Worm (Caenorhabditis elegans) whole organism, L3 larva: ENCODE data around the gene W01C9.2.

ENCODE experiments used
- ZK546.5 ChIP-seq: sonication (generic microtip); optimal IDR thresholded peaks from 2 replicates; lab custom pipeline; 2017; ENCODE audit warnings: missing biosample characterization, missing genetic modification characterization
- aly-2 ChIP-seq: fragments of 150-350 bp; optimal IDR thresholded peaks from 2 replicates; lab custom pipeline; 2014; ENCODE audit warnings: missing biosample characterization, missing genetic modification characterization
- nhr-11 ChIP-seq: fragments of 150-350 bp; optimal IDR thresholded peaks from 2 replicates; lab custom pipeline; 2014; ENCODE audit warnings: missing biosample characterization, missing genetic modification characterization
- nhr-12 ChIP-seq: fragments of 150-350 bp; optimal IDR thresholded peaks from 2 replicates; lab custom pipeline; 2014; ENCODE audit warnings: missing biosample characterization, missing genetic modification characterization
- nhr-23 ChIP-seq: fragments of 150-350 bp; optimal IDR thresholded peaks from 2 replicates; lab custom pipeline; 2014; ENCODE audit warnings: missing biosample characterization, missing genetic modification reagents, missing genetic modification characterization
- nhr-76 ChIP-seq: fragments of 150-350 bp; sonication (generic microtip); optimal IDR thresholded peaks from 5 replicates; lab custom pipeline; 2014; ENCODE audit warnings: missing biosample characterization, missing genetic modification characterization

DNA sequence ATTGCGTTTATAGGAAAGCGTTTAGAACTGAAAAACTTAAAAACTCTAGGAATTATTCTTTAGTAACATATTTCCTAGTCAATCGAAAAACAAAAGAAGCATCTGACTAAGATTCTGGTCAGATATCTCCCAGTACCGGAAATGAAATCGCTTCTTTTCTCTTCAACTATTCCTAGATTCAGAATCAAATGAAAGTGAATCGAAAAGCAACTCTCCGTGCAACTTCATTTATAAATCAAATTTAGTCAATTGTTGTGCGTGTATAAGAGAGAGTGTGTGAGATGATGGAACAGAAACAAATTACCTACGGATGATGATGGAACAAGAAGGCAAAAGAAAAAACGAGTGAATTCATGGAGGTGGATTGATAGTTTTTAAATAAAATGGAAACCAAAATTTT, 23.0 kb downstream of the W01C9.2 start:
- no peak for TF ChIP-seq ZK546.5 (tag; lab: Kevin White, UChicago)
- no peak for TF ChIP-seq aly-2
- no peak for TF ChIP-seq nhr-12 (tag; lab: Kevin White, UChicago)
- peak; percentile 29 for TF ChIP-seq nhr-23
- peak; percentile 32 for TF ChIP-seq nhr-11 (tag; lab: Kevin White, UChicago)
- no peak for TF ChIP-seq nhr-76 (tag; lab: Kevin White, UChicago)
